Worm (Caenorhabditis elegans): ENCODE results near the gene VC5.2.

The VC5.2 gene

ce11 chrV:7123188-7123708 lies 37.5 kb downstream of the VC5.2 start, which contains the start of gene lmd-5:
Gene lmd-5, plus strand, starts transcription at chrV:7123658.
- TF ChIP-seq ceh-48 (tag; optimal IDR thresholded peaks at IDR 0.05), result no peak
- no peak for TF ChIP-seq sox-4 (tag; optimal IDR thresholded peaks at IDR 0.05)

DNA sequence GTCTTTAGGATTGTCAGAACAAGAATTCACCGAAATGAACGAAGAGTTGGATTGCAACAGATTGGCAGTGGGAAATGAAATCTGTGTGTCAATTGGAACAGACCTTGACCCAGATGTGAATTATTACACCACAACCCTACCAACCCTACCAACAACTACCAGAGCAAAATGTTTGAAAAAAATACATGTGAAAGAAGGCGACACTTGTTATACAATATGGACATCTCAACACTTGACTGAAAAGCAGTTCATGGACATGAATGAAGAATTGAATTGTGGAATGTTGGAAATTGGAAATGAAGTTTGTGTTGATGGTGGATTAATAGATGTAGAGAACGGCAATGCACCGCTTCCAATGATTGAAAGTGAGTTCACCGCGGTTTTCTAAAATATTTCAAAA lies 38.2 kb downstream of the VC5.2 start:
- TF ChIP-seq C38D4.7 (GFP tag; optimal IDR thresholded peaks at IDR 0.05), result no peak
- no peak for TF ChIP-seq hlh-8 (tag; optimal IDR thresholded peaks at IDR 0.05)
- TF ChIP-seq K09A11.1 (tag; optimal IDR thresholded peaks at IDR 0.05; ENCODE audit: insufficient read depth), result no peak
- no peak for TF ChIP-seq ceh-48 (tag; optimal IDR thresholded peaks at IDR 0.05)
- TF ChIP-seq K02D7.2 (tag; optimal IDR thresholded peaks at IDR 0.05), result no peak
- TF ChIP-seq ceh-34 (tag; optimal IDR thresholded peaks at IDR 0.05), result no peak

- TF ChIP-seq ceh-18 (tag; optimal IDR thresholded peaks at IDR 0.05), result no peak
- TF ChIP-seq Y22D7AL.16 (tag; optimal IDR thresholded peaks at IDR 0.05), result no peak
- no peak for TF ChIP-seq unc-42 (tag; optimal IDR thresholded peaks at IDR 0.05)
- TF ChIP-seq eyg-1 (tag; optimal IDR thresholded peaks at IDR 0.05), result no peak
- TF ChIP-seq nhr-232 (tag; optimal IDR thresholded peaks at IDR 0.05), result no peak
- no peak for TF ChIP-seq rnt-1 (tag; optimal IDR thresholded peaks at IDR 0.05)
- TF ChIP-seq ceh-30 (tag; optimal IDR thresholded peaks at IDR 0.05), result no peak
- TF ChIP-seq hlh-8 (tag; optimal IDR thresholded peaks at IDR 0.05), result no peak
- TF ChIP-seq unc-3 (GFP tag; conservative IDR thresholded peaks at IDR 0.05), result no peak
- TF ChIP-seq unc-3 (tag; optimal IDR thresholded peaks at IDR 0.05), result no peak
- no peak for TF ChIP-seq elt-4 (tag; optimal IDR thresholded peaks at IDR 0.05)
- TF ChIP-seq T23F11.4 (GFP tag; optimal IDR thresholded peaks at IDR 0.05), result no peak
- TF ChIP-seq ceh-19 (GFP tag; optimal IDR thresholded peaks at IDR 0.05), result no peak
- no peak for TF ChIP-seq K09A11.1 (tag; optimal IDR thresholded peaks at IDR 0.05; ENCODE audit: insufficient read depth)
- no peak for TF ChIP-seq sdc-2 (tag; optimal IDR thresholded peaks at IDR 0.05)
- no peak for TF ChIP-seq hlh-30 (tag; optimal IDR thresholded peaks at IDR 0.05; ENCODE audit: insufficient read depth)
- no peak for TF ChIP-seq ceh-9 (tag; optimal IDR thresholded peaks at IDR 0.05)
- no peak for TF ChIP-seq F13H6.1 (tag; optimal IDR thresholded peaks at IDR 0.05)
- TF ChIP-seq ttx-3 (tag; optimal IDR thresholded peaks at IDR 0.05), result no peak
These were observed 43.7 kb downstream of the VC5.2 start, which contains the start of gene T01C4.8 for ce11 chrV:7129460-7129859. Gene T01C4.8, minus strand, starts transcription at chrV:7129560.

ce11 chrV:7130974-7131373 lies 45.2 kb downstream of the VC5.2 start, which contains the start of gene srx-36:
Gene srx-36, minus strand, starts transcription at chrV:7131074.
- TF ChIP-seq dmd-4 (tag; optimal IDR thresholded peaks at IDR 0.05; ENCODE audit: borderline replicate concordance), result no peak

DNA sequence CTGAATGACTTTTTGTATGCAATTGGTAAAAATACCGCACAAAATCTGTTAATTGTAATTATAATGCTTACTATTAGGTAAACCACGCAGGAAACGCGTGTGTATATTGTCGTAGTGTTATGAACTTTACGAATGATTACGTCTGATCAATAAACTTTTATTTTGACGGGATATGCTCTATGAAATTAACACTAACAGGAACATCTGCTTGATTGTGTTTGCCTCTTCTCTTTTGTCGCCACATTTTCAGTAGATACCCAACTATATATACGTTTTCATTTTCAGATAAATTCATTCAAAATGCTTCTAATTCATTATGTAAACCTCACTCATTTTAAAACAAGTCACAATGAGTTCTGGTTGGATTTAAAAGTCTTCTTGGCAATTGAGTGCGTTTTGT lies 46.5 kb downstream of the VC5.2 start, which contains the start of gene sre-10:
Gene sre-10 (plus strand): TSS at position 301 of the 400 bp plus-strand sequence.
- TF ChIP-seq ceh-14 (tag; optimal IDR thresholded peaks at IDR 0.05), result no peak

DNA sequence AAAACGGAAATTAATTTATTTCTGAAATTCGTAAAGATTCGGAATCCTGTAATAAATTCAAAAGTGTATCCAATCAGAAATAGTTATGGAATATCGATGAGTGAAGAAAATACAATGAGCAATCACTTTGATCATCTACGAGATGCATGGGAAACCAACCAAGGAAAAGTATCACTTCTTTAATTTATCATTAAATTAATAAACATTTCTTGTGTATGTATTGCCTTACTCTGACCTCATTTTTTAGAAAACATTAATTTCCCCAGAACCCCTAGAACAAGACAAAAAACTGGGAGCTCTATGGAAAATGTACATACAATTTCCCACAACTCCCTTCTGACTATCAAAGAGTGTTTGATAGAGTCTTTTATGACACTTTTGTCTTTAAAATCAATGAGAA lies 48.2 kb downstream of the VC5.2 start, which contains the start of gene F10D2.16:
Gene F10D2.16 (plus strand): TSS at position 301 of the 400 bp plus-strand sequence.
- TF ChIP-seq ahr-1 (tag; optimal IDR thresholded peaks at IDR 0.05), result no peak
- no peak for TF ChIP-seq sox-4 (tag; optimal IDR thresholded peaks at IDR 0.05)
- TF ChIP-seq nhr-232 (tag; optimal IDR thresholded peaks at IDR 0.05), result no peak
- TF ChIP-seq ceh-14 (tag; optimal IDR thresholded peaks at IDR 0.05), result no peak
- no peak for TF ChIP-seq T23F11.4 (GFP tag; optimal IDR thresholded peaks at IDR 0.05)

DNA sequence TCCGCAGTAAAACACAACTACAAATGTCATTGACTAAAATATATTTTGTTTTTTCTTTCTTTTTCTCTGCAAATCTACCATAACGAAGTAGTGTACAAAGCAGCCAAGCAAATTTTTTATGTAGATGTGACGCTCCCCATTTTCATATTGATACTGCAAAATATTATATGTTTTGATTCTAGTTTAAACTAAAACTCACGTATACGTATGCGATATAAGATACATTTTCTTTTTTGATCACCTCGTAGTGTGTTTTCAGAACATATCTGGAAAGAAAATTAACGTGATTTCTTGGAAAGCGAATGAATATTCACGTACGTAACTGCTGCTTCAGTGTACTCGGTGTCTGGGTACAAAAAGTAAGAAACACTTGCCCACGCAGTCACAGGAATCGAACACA lies 51.1 kb downstream of the VC5.2 start:
- no peak for TF ChIP-seq ceh-34 (tag; optimal IDR thresholded peaks at IDR 0.05)
- no peak for TF ChIP-seq ceh-9 (tag; optimal IDR thresholded peaks at IDR 0.05)
- TF ChIP-seq ceh-30 (tag; optimal IDR thresholded peaks at IDR 0.05), result no peak
- TF ChIP-seq mec-3 (tag; optimal IDR thresholded peaks at IDR 0.05; ENCODE audit: borderline replicate concordance), result no peak
- no peak for TF ChIP-seq ztf-16 (tag; optimal IDR thresholded peaks at IDR 0.05)
- no peak for TF ChIP-seq fax-1 (tag; optimal IDR thresholded peaks at IDR 0.05)
- no peak for TF ChIP-seq syd-9 (tag; optimal IDR thresholded peaks at IDR 0.05)
- no peak for TF ChIP-seq ceh-6 (GFP tag; optimal IDR thresholded peaks at IDR 0.05)
- TF ChIP-seq lin-11 (tag; optimal IDR thresholded peaks at IDR 0.05), result no peak
- no peak for TF ChIP-seq unc-42 (tag; optimal IDR thresholded peaks at IDR 0.05)
